Fruit fly (Drosophila melanogaster) whole organism, adult: Measurements from ENCODE around the gene Tg.
A peak's percentile ranks its signal among the peaks of the same experiment; 100 is the strongest.

Source experiments
- CG11617 ChIP-seq: fragments of 200-800 bp; sonication (Bioruptor generic); optimal IDR thresholded peaks from 2 replicates; lab custom pipeline; 2017; ENCODE audit warnings: mild to moderate bottlenecking, missing biosample characterization, missing genetic modification reagents, missing genetic modification characterization
- CG12768 ChIP-seq: fragments of 200-800 bp; sonication (Bioruptor generic); optimal IDR thresholded peaks from 2 replicates; lab custom pipeline; 2017; ENCODE audit warnings: missing biosample characterization, missing genetic modification characterization, mild to moderate bottlenecking, moderate library complexity, missing genetic modification reagents
- CG14711 ChIP-seq: fragments of 200-800 bp; sonication (Bioruptor generic); optimal IDR thresholded peaks from 2 replicates; lab custom pipeline; 2018; ENCODE audit warnings: missing biosample characterization, mild to moderate bottlenecking, missing genetic modification characterization, moderate library complexity
- CG1620 ChIP-seq: fragments of 200-800 bp; sonication (Bioruptor generic); optimal IDR thresholded peaks from 2 replicates; lab custom pipeline; 2016; ENCODE audit warnings: missing biosample characterization, missing genetic modification characterization
- CG33017 ChIP-seq: fragments of 200-800 bp; sonication (Bioruptor generic); optimal IDR thresholded peaks from 2 replicates; lab custom pipeline; 2018; ENCODE audit warnings: missing biosample characterization, mild to moderate bottlenecking, missing genetic modification characterization, moderate library complexity
- CG5204 ChIP-seq: fragments of 200-800 bp; sonication (Bioruptor generic); optimal IDR thresholded peaks from 2 replicates; lab custom pipeline; 2016; ENCODE audit warnings: missing biosample characterization, missing genetic modification characterization
- CG7045 ChIP-seq: fragments of 200-800 bp; sonication (Bioruptor generic); optimal IDR thresholded peaks from 2 replicates; lab custom pipeline; 2017; ENCODE audit warnings: missing biosample characterization, mild to moderate bottlenecking, missing genetic modification characterization
- CG7101 ChIP-seq: fragments of 200-800 bp; sonication (Bioruptor generic); optimal IDR thresholded peaks from 2 replicates; lab custom pipeline; 2018; ENCODE audit warnings: missing biosample characterization, mild to moderate bottlenecking, missing genetic modification characterization, moderate library complexity
- Clk ChIP-seq: fragments of 200-800 bp; sonication (Bioruptor generic); optimal IDR thresholded peaks from 2 replicates; lab custom pipeline; 2017; ENCODE audit warnings: missing biosample characterization, missing genetic modification characterization
- Hr96 ChIP-seq: fragments of 200-800 bp; sonication (Bioruptor generic); optimal IDR thresholded peaks from 2 replicates; lab custom pipeline; 2016; ENCODE audit warnings: missing biosample characterization, missing genetic modification characterization
- Mnt ChIP-seq: fragments of 200-800 bp; sonication (Bioruptor generic); optimal IDR thresholded peaks from 2 replicates; lab custom pipeline; 2016; ENCODE audit warnings: missing biosample characterization, mild to moderate bottlenecking, missing genetic modification characterization
- bab1 ChIP-seq: fragments of 200-800 bp; sonication (Bioruptor generic); optimal IDR thresholded peaks from 3 replicates; lab custom pipeline; 2019; ENCODE audit warnings: missing biosample characterization, mild to moderate bottlenecking, missing genetic modification characterization, moderate library complexity
- cic ChIP-seq: fragments of 200-800 bp; sonication (Bioruptor generic); optimal IDR thresholded peaks from 2 replicates; lab custom pipeline; 2017; ENCODE audit warnings: missing biosample characterization, mild to moderate bottlenecking, missing genetic modification characterization, moderate library complexity
- cnc ChIP-seq, 2 experiments: fragments of >200 bp; optimal IDR thresholded peaks; 2 replicates each; lab custom pipeline; 2017
- kay ChIP-seq: fragments of 200-800 bp; sonication (Bioruptor generic); peaks from one replicate; lab custom pipeline; 2016; ENCODE audit warnings: missing biosample characterization, missing genetic modification characterization, borderline replicate concordance
- pad ChIP-seq: fragments of 200-800 bp; sonication (Bioruptor generic); optimal IDR thresholded peaks from 3 replicates; lab custom pipeline; 2017; ENCODE audit warnings: missing biosample characterization, missing genetic modification characterization, mild to moderate bottlenecking, moderate library complexity, missing genetic modification reagents
- toe ChIP-seq: fragments of 200-800 bp; sonication (Bioruptor generic); optimal IDR thresholded peaks from 2 replicates; lab custom pipeline; 2016; ENCODE audit warnings: missing biosample characterization, missing genetic modification characterization

Tg gene

dm6 chr2L:8072692-8073091 is 61.5 kb downstream of the Tg start, which contains the start of the genes MED20 and Trf:
Gene MED20 (minus strand): TSS chr2L:8072848.
Gene Trf (plus strand): TSS chr2L:8072895.
- TF ChIP-seq bab1 (GFP tag; lab: Kevin White, UChicago) (peak; percentile 37), Mnt (GFP tag; lab: Kevin White, UChicago) (peak; percentile 83), CG5204 (no peak), CG33017 (tag; lab: Kevin White, UChicago) (no peak), Clk (GFP tag; lab: Kevin White, UChicago) (no peak), CG7045 (GFP tag; lab: Kevin White, UChicago) (no peak), cic (GFP tag; lab: Kevin White, UChicago) (no peak), pad (GFP tag; lab: Kevin White, UChicago) (no peak), CG11617 (GFP tag; lab: Kevin White, UChicago) (no peak), CG14711 (tag; lab: Kevin White, UChicago) (no peak), Hr96 (no peak), toe (GFP tag; lab: Kevin White, UChicago) (no peak), CG1620 (GFP tag; lab: Kevin White, UChicago) (no peak), CG7101 (no peak), CG12768 (GFP tag; lab: Kevin White, UChicago) (no peak), cnc (optimal IDR thresholded peaks at IDR 0.05; lab: Kevin White, UChicago) (no peak), kay (GFP tag; lab: Kevin White, UChicago) (no peak)
